Worm (Caenorhabditis elegans): Measurements from ENCODE around the gene mex-6.

The mex-6 gene

DNA sequence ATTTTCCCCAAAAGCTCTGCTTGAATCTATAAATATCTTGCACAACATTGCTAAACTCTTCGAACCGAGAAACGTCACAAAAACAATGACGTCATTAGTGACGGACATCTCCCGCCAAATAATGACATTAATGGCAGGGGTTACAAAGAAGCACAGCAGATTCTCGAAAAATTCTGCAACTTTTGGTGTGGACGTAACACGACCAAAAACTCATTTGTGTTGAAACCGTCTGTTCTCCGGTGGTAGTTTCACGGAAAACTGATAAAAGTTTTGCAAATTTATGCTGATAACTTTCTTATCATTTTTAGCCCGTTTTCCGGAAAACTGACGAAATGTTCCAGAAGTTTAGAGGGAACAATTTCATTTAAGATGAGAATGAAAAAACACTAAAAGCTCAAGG is 25.4 kb upstream of the mex-6 start:
- TF ChIP-seq flt-1 (GFP tag; IDR thresholded peaks at IDR 0.05) (no peak), ets-7 (tag; optimal IDR thresholded peaks at IDR 0.05) (no peak), hnd-1 (tag; optimal IDR thresholded peaks at IDR 0.05) (no peak), F13C5.2 (tag; optimal IDR thresholded peaks at IDR 0.05) (no peak), tra-4 (tag; optimal IDR thresholded peaks at IDR 0.05) (no peak), sea-1 (GFP tag; conservative IDR thresholded peaks at IDR 0.05) (no peak), B0310.2 (tag; optimal IDR thresholded peaks at IDR 0.05) (no peak), tbx-11 (GFP tag; IDR thresholded peaks at IDR 0.05) (no peak), ama-1 (optimal IDR thresholded peaks at IDR 0.05) (no peak), ceh-36 (tag; optimal IDR thresholded peaks at IDR 0.05) (no peak)

DNA sequence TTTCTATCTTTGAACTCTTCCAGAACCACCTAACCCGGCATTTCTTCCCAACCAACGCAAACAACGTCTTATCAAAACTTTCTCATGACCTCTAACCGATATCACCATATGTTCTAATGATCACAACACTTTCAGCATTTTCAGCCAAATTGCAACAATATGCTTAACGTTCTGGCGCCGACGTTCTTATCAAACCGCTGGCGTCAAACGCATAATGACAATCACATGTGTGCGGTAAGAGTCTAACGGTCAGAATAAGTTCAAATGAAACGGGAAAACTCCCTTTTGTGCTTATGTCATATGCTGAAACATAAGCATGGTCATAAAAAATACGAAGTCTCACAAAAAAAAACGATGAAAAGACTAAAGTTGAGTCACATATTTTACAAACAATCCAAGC is 23.0 kb upstream of the mex-6 start:
- TF ChIP-seq tra-4 (tag; optimal IDR thresholded peaks at IDR 0.05) (no peak), ets-7 (tag; optimal IDR thresholded peaks at IDR 0.05) (no peak), ama-1 (optimal IDR thresholded peaks at IDR 0.05) (no peak), scrt-1 (GFP tag; IDR thresholded peaks at IDR 0.05) (no peak), hnd-1 (tag; optimal IDR thresholded peaks at IDR 0.05) (no peak)

DNA sequence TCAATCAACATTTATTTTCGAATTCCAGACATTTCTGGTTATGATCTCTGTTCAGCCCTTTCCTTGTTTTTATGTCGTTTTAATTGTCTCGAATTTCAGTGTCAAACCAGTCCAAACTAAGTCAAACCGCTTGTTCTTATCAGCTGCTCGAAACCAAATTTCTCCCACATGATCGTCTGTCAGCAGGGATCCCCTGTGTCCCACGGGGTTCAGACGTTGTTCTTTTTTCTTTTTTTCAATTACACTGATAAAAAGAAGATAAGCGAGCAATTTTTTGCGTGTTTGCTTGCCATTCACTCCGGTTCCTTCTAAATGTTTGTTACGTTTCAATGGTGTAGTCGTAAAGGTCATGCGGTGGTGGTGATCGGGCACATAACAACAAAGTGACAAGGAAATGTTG is 22.0 kb upstream of the mex-6 start:
- TF ChIP-seq hnd-1 (tag; optimal IDR thresholded peaks at IDR 0.05) = no peak
- no peak for TF ChIP-seq ama-1 (optimal IDR thresholded peaks at IDR 0.05)
- no peak for TF ChIP-seq B0310.2 (tag; optimal IDR thresholded peaks at IDR 0.05)
- no peak for TF ChIP-seq flt-1 (GFP tag; IDR thresholded peaks at IDR 0.05)
- TF ChIP-seq aly-1 (tag; optimal IDR thresholded peaks at IDR 0.05) = no peak
- TF ChIP-seq hmbx-1 (tag; optimal IDR thresholded peaks at IDR 0.05) = no peak
- TF ChIP-seq scrt-1 (GFP tag; IDR thresholded peaks at IDR 0.05) = no peak
- TF ChIP-seq tbx-37 (GFP tag; conservative IDR thresholded peaks at IDR 0.05) = no peak
- no peak for TF ChIP-seq tbx-11 (GFP tag; IDR thresholded peaks at IDR 0.05)
- no peak for TF ChIP-seq hmg-4 (GFP tag; optimal IDR thresholded peaks at IDR 0.05)
- no peak for TF ChIP-seq tra-4 (tag; optimal IDR thresholded peaks at IDR 0.05)
- TF ChIP-seq F13C5.2 (tag; optimal IDR thresholded peaks at IDR 0.05) = no peak
- no peak for TF ChIP-seq ceh-36 (tag; optimal IDR thresholded peaks at IDR 0.05)
- TF ChIP-seq ceh-13 (GFP tag; optimal IDR thresholded peaks at IDR 0.05) = no peak
- no peak for TF ChIP-seq pes-1 (GFP tag; IDR thresholded peaks at IDR 0.05)
- no peak for TF ChIP-seq ets-7 (tag; optimal IDR thresholded peaks at IDR 0.05)

DNA sequence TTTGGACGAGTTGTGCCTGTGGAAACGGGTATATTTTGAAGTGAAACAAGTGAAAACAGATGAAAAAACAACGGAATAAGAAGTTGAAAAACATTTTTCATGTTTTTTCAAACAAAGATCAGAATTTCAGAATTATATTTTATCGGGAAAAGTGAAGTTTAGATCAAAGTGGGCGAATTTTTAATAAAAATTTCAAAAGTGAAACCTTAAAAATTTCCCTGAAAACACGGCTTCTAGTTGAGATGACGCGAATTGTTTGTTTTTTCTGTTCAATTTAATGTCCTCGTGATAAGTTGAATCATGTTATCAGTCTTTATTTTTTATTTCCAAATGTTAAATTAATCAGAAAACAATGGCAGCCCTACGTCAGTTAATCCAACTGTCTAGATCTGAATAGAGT is 16.8 kb upstream of the mex-6 start, which contains the start of gene gcy-3:
Gene gcy-3 (minus strand): TSS at position 101 of the 400 bp plus-strand sequence.
- no peak for TF ChIP-seq tbx-11 (GFP tag; IDR thresholded peaks at IDR 0.05)
- TF ChIP-seq sea-1 (GFP tag; conservative IDR thresholded peaks at IDR 0.05) = no peak

DNA sequence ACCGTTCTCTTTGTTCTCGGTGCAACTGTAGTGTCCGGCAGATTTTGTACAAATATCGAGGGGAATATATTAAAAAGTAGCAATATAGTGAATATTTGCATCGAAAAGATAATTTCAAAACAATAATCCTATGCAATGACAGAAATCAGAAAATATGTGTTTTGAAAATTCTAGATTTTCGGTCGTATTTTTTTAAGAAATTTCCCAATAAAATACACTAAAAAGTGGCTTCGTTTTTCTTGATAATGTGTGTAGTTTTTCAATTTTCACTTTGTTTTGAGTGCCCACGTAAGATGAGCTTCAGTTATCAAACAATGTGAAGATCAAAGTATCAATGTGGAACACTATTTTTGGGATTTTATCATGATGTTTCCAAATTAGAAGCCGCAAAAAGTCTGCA is 7.1 kb upstream of the mex-6 start, which contains the start of gene gcy-1:
Gene gcy-1 (minus strand): TSS at position 101 of the 400 bp plus-strand sequence.
- TF ChIP-seq sea-1 (GFP tag; conservative IDR thresholded peaks at IDR 0.05) = no peak
- TF ChIP-seq pes-1 (GFP tag; IDR thresholded peaks at IDR 0.05) = no peak
- TF ChIP-seq ceh-36 (tag; optimal IDR thresholded peaks at IDR 0.05) = no peak
- TF ChIP-seq flt-1 (GFP tag; IDR thresholded peaks at IDR 0.05) = no peak
- no peak for TF ChIP-seq tbx-37 (GFP tag; conservative IDR thresholded peaks at IDR 0.05)
- no peak for TF ChIP-seq ets-7 (tag; optimal IDR thresholded peaks at IDR 0.05)
- TF ChIP-seq scrt-1 (GFP tag; IDR thresholded peaks at IDR 0.05) = no peak
- no peak for TF ChIP-seq hmg-4 (GFP tag; optimal IDR thresholded peaks at IDR 0.05)
- TF ChIP-seq B0310.2 (tag; optimal IDR thresholded peaks at IDR 0.05) = no peak
- no peak for TF ChIP-seq tbx-11 (GFP tag; IDR thresholded peaks at IDR 0.05)
- TF ChIP-seq ama-1 (optimal IDR thresholded peaks at IDR 0.05) = no peak
- TF ChIP-seq F13C5.2 (tag; optimal IDR thresholded peaks at IDR 0.05) = no peak
- no peak for TF ChIP-seq aly-1 (tag; optimal IDR thresholded peaks at IDR 0.05)
- no peak for TF ChIP-seq ceh-13 (GFP tag; optimal IDR thresholded peaks at IDR 0.05)
- no peak for TF ChIP-seq hmbx-1 (tag; optimal IDR thresholded peaks at IDR 0.05)
- TF ChIP-seq tra-4 (tag; optimal IDR thresholded peaks at IDR 0.05) = no peak
- no peak for TF ChIP-seq hnd-1 (tag; optimal IDR thresholded peaks at IDR 0.05)

DNA sequence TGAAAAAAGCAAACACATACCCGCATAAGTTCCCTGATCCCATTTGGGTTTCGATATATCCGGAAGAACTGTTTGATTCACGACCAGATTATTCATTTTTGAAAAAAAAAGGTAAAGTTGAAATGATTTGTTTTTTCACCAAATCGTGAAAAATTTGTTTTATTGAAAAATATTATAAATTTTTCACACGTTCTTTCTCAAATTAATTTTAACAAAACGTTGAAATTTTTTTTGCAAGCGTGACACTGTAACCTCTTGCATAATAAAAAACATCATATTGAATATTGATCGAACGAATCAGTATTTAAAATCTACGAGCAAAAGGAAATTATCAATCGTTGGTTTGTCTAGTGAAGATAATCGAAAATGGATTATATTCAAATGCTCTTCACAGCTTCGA is 5.2 kb upstream of the mex-6 start, which contains the start of the genes sfxn-1.1 and AH6.3:
Gene sfxn-1.1 (minus strand): TSS at position 101 of the 400 bp plus-strand sequence.
Gene AH6.3 (plus strand): TSS at position 275 of the 400 bp plus-strand sequence.
- no peak for TF ChIP-seq pes-1 (GFP tag; IDR thresholded peaks at IDR 0.05)
- no peak for TF ChIP-seq F13C5.2 (tag; optimal IDR thresholded peaks at IDR 0.05)
- TF ChIP-seq ceh-13 (GFP tag; optimal IDR thresholded peaks at IDR 0.05) = no peak
- no peak for TF ChIP-seq ceh-36 (tag; optimal IDR thresholded peaks at IDR 0.05)
- TF ChIP-seq hnd-1 (tag; optimal IDR thresholded peaks at IDR 0.05) = no peak
- no peak for TF ChIP-seq ama-1 (optimal IDR thresholded peaks at IDR 0.05)
- TF ChIP-seq ets-7 (tag; optimal IDR thresholded peaks at IDR 0.05) = no peak
- no peak for TF ChIP-seq tra-4 (tag; optimal IDR thresholded peaks at IDR 0.05)
- no peak for TF ChIP-seq flt-1 (GFP tag; IDR thresholded peaks at IDR 0.05)
- no peak for TF ChIP-seq hmg-4 (GFP tag; optimal IDR thresholded peaks at IDR 0.05)
- no peak for TF ChIP-seq aly-1 (tag; optimal IDR thresholded peaks at IDR 0.05)
- no peak for TF ChIP-seq hmbx-1 (tag; optimal IDR thresholded peaks at IDR 0.05)

DNA sequence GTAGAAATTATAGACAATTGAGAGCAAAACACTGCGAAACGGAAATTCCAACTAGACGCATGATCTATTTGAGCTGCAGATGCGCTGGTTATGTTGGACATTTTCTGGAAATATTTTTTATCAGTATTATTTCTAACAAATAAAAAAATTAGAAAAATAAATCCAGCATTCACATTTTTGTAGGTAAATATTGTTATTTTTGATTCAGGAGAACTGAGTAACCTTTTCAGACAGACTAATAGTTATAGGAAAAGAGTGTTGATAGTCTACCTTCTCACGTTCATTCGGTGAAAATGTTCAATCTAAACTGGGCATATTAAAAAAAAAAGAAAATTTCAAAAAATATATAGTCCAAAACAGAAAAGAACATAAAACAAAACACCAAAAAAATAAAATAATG is 2.4 kb upstream of the mex-6 start, which contains the start of gene sra-1:
Gene sra-1 (minus strand): TSS at position 101 of the 400 bp plus-strand sequence.
- TF ChIP-seq flt-1 (GFP tag; IDR thresholded peaks at IDR 0.05) (no peak), aly-1 (tag; optimal IDR thresholded peaks at IDR 0.05) (no peak), hnd-1 (tag; optimal IDR thresholded peaks at IDR 0.05) (no peak), sea-1 (GFP tag; conservative IDR thresholded peaks at IDR 0.05) (no peak), tbx-37 (GFP tag; conservative IDR thresholded peaks at IDR 0.05) (no peak), hmbx-1 (tag; optimal IDR thresholded peaks at IDR 0.05) (no peak), tbx-11 (GFP tag; IDR thresholded peaks at IDR 0.05) (no peak), hmg-4 (GFP tag; optimal IDR thresholded peaks at IDR 0.05) (no peak)

DNA sequence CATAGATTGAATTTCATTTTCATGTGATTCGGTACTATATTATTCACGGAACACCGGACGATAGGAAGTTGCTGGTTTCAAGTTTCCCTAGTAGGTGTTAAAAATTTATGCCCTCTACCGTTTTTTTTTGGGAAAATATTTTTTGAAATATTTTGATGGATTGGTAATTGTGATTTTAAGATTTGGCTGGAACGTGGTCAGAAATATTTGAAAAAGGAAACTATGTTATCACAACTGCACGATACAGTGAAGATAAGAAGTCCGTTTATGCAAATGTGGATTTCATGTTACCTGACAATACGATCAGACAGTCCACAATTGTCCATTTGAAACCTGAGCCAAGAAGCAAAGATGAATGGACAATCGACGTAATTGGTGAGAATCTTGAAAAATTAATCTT is 988 bp upstream of the mex-6 start, which contains the start of gene AH6.17:
Gene AH6.17 (plus strand): TSS at position 185 of the 400 bp plus-strand sequence.
- TF ChIP-seq hmg-4 (GFP tag; optimal IDR thresholded peaks at IDR 0.05) (no peak), B0310.2 (tag; optimal IDR thresholded peaks at IDR 0.05) (no peak), aly-1 (tag; optimal IDR thresholded peaks at IDR 0.05) (no peak), tbx-11 (GFP tag; IDR thresholded peaks at IDR 0.05) (no peak), hmbx-1 (tag; optimal IDR thresholded peaks at IDR 0.05) (no peak), tbx-37 (GFP tag; conservative IDR thresholded peaks at IDR 0.05) (no peak), sea-1 (GFP tag; conservative IDR thresholded peaks at IDR 0.05) (no peak), hnd-1 (tag; optimal IDR thresholded peaks at IDR 0.05) (no peak), ceh-13 (GFP tag; optimal IDR thresholded peaks at IDR 0.05) (no peak), ceh-36 (tag; optimal IDR thresholded peaks at IDR 0.05) (no peak), pes-1 (GFP tag; IDR thresholded peaks at IDR 0.05) (no peak), ama-1 (optimal IDR thresholded peaks at IDR 0.05) (no peak)
